Worm (Caenorhabditis elegans): ENCODE data around the gene B0334.13.

The B0334.13 gene

DNA sequence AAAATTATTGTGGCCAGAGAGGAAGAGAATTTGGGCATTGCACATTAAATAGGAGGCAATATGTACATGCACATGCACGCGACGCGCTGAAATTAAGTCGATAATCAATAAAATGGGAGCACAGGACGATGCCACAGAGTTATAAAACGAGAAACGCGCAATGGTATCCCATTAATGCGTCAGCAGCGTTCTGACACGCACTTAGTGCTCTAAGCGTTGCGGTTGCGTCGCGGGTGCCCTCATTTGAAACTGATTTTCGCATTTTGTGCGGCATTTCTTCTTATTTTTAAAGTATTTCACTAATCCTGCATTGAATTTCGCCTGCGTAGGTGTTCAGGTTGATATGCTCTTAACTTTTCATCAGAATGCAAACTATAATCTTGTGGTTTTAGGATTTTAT, 35.1 kb upstream of the B0334.13 start, which contains the start of gene rsp-1 (continued):
- TF ChIP-seq K12H6.12 (tag; optimal IDR thresholded peaks at IDR 0.05) (peak; percentile 80), aptf-2 (GFP tag; conservative IDR thresholded peaks at IDR 0.05) (no peak), ZK185.1 (tag; optimal IDR thresholded peaks at IDR 0.05; ENCODE audit: poor library complexity, severe bottlenecking) (peak; percentile 80), snpc-1.3 (tag; optimal IDR thresholded peaks at IDR 0.05; ENCODE audit: insufficient read depth) (peak; percentile 72), F23B12.7 (tag; optimal IDR thresholded peaks at IDR 0.05; ENCODE audit: insufficient read depth) (peak; percentile 85), ztf-22 (GFP tag; optimal IDR thresholded peaks at IDR 0.05) (no peak), ztf-26 (tag; optimal IDR thresholded peaks at IDR 0.05) (peak; percentile 71), lin-54 (GFP tag; optimal IDR thresholded peaks at IDR 0.05) (peak; percentile 93), bed-1 (GFP tag; IDR thresholded peaks at IDR 0.05) (no peak), repo-1 (tag; optimal IDR thresholded peaks at IDR 0.05) (peak; percentile 69), K11D2.4 (GFP tag; IDR thresholded peaks at IDR 0.05) (peak; percentile 88), Y95B8A.8 (GFP tag; IDR thresholded peaks at IDR 0.05) (peak; percentile 93), B0019.2 (GFP tag; conservative IDR thresholded peaks at IDR 0.05) (peak; percentile 67; the same call in 1 of the 2 replicates), snpc-3.4 (tag; optimal IDR thresholded peaks at IDR 0.05) (peak; percentile 81), egrh-3 (GFP tag; IDR thresholded peaks at IDR 0.05) (no peak), egl-18 (GFP tag; IDR thresholded peaks at IDR 0.05) (0 out of 2 replicates have a peak, but pooled peaks have one; percentile 30), efl-1 (GFP tag; optimal IDR thresholded peaks at IDR 0.05) (peak; percentile 60), Y56A3A.18 (GFP tag; IDR thresholded peaks at IDR 0.05) (0 out of 2 replicates have a peak, but pooled peaks have one; percentile 49), dpl-1 (GFP tag; optimal IDR thresholded peaks at IDR 0.05) (peak; percentile 56), xnd-1 (tag; optimal IDR thresholded peaks at IDR 0.05) (peak; percentile 46), pha-4 (tag; optimal IDR thresholded peaks at IDR 0.05) (no peak), F52B5.7 (tag; optimal IDR thresholded peaks at IDR 0.05) (peak; percentile 16), rcor-1 (GFP tag; IDR thresholded peaks at IDR 0.05) (peak; percentile 88), ztf-6 (GFP tag; IDR thresholded peaks at IDR 0.05) (0 out of 2 replicates have a peak, but pooled peaks have one; percentile 26), fkh-3 (tag; optimal IDR thresholded peaks at IDR 0.05) (no peak), bed-2 (GFP tag; IDR thresholded peaks at IDR 0.05) (no peak), mcd-1 (GFP tag; IDR thresholded peaks at IDR 0.05) (peak; percentile 90), nfyb-1 (GFP tag; IDR thresholded peaks at IDR 0.05) (peak; percentile 86), ceh-91 (GFP tag; IDR thresholded peaks at IDR 0.05) (peak; percentile 73), F49E8.2 (tag; optimal IDR thresholded peaks at IDR 0.05; ENCODE audit: insufficient read depth) (peak; percentile 53), ekl-4 (GFP tag; IDR thresholded peaks at IDR 0.05) (peak; percentile 94), nhr-90 (tag; optimal IDR thresholded peaks at IDR 0.05) (peak; percentile 23), ceh-100 (GFP tag; IDR thresholded peaks at IDR 0.05) (peak; percentile 78), egl-44 (GFP tag; IDR thresholded peaks at IDR 0.05) (0 out of 2 replicates have a peak, but pooled peaks have one; percentile 29), F22D6.2 (tag; optimal IDR thresholded peaks at IDR 0.05) (peak; percentile 27), C17E4.6 (GFP tag; IDR thresholded peaks at IDR 0.05) (peak; percentile 69), zfh-2 (GFP tag; conservative IDR thresholded peaks at IDR 0.05) (peak; percentile 74), madf-6 (GFP tag; IDR thresholded peaks at IDR 0.05) (peak; percentile 84), snpc-4 (GFP tag; optimal IDR thresholded peaks at IDR 0.05) (no peak), snpc-4 (tag; optimal IDR thresholded peaks at IDR 0.05) (peak; percentile 73 to 82 (median 80)), let-607 (tag; optimal IDR thresholded peaks at IDR 0.05) (peak; percentile 54 to 73), nhr-179 (tag; optimal IDR thresholded peaks at IDR 0.05) (no peak), chd-7 (tag; optimal IDR thresholded peaks at IDR 0.05) (peak; percentile 64), dpff-1 (tag; optimal IDR thresholded peaks at IDR 0.05) (no peak), snpc-1.1 (tag; optimal IDR thresholded peaks at IDR 0.05; ENCODE audit: insufficient read depth) (peak; percentile 42), nhr-80 (tag; optimal IDR thresholded peaks at IDR 0.05) (peak; percentile 95), him-1 (tag; optimal IDR thresholded peaks at IDR 0.05) (no peak), hlh-26 (GFP tag; conservative IDR thresholded peaks at IDR 0.05) (no peak)
